Worm (Caenorhabditis elegans) whole organism, L1 larva: Measurements from ENCODE around the gene ZK666.2.

Experiments
- C04F5.9 ChIP-seq: sonication (generic microtip); optimal IDR thresholded peaks from 2 replicates; lab custom pipeline; 2016; ENCODE audit warnings: missing genetic modification characterization, missing compliant biosample characterization
- C34B4.2 ChIP-seq: sonication (generic microtip); optimal IDR thresholded peaks from 2 replicates; lab custom pipeline; 2017; ENCODE audit warnings: mild to moderate bottlenecking, missing genetic modification characterization, missing compliant biosample characterization
- F16B12.6 ChIP-seq: fragments of 150-350 bp; optimal IDR thresholded peaks from 2 replicates; lab custom pipeline; 2014; ENCODE audit warnings: missing biosample characterization, missing genetic modification characterization
- aha-1 ChIP-seq: fragments of 150-350 bp; optimal IDR thresholded peaks from 2 replicates; lab custom pipeline; 2014; ENCODE audit warnings: missing biosample characterization, missing genetic modification characterization
- aly-2 ChIP-seq: fragments of 150-350 bp; optimal IDR thresholded peaks from 2 replicates; lab custom pipeline; 2014; ENCODE audit warnings: missing biosample characterization, missing genetic modification characterization
- blmp-1 ChIP-seq: fragments of 150-350 bp; optimal IDR thresholded peaks from 2 replicates; lab custom pipeline; 2014; ENCODE audit warnings: missing biosample characterization, missing genetic modification characterization
- ceh-63 ChIP-seq: fragments of 200-800 bp; sonication (Bioruptor generic); optimal IDR thresholded peaks from 2 replicates; lab custom pipeline; 2018; ENCODE audit warnings: mild to moderate bottlenecking, missing genetic modification characterization, missing compliant biosample characterization
- ceh-8 ChIP-seq: fragments of 200-800 bp; sonication (Bioruptor generic); optimal IDR thresholded peaks from 2 replicates; lab custom pipeline; 2018; ENCODE audit warnings: mild to moderate bottlenecking, missing genetic modification characterization, moderate library complexity, missing compliant biosample characterization
- ceh-82 ChIP-seq, 3 experiments: fragments of 150-350 bp in 1 of 3; sonication (generic microtip) in 2 of 3; optimal IDR thresholded peaks; 2 replicates each; lab custom pipeline; 2014 to 2017; ENCODE audit warnings: missing biosample characterization in 3 of 3, missing genetic modification characterization in 3 of 3
- ceh-88 ChIP-seq: fragments of 200-800 bp; sonication (Bioruptor generic); IDR thresholded peaks from 2 replicates; pipeline ENCODE4 v1.3.6; 2022; ENCODE audit warnings: missing genetic modification characterization, missing compliant biosample characterization
- ceh-90 ChIP-seq: sonication (generic microtip); optimal IDR thresholded peaks from 2 replicates; lab custom pipeline; 2016; ENCODE audit warnings: missing genetic modification characterization, missing compliant biosample characterization
- ces-1 ChIP-seq: fragments of 150-350 bp; optimal IDR thresholded peaks from 2 replicates; lab custom pipeline; 2014; ENCODE audit warnings: missing biosample characterization, missing genetic modification reagents, missing genetic modification characterization
- efl-1 ChIP-seq, 4 experiments: fragments of 150-350 bp; optimal IDR thresholded peaks in 3 of 4; peaks in 1 of 4; 1 replicate in 1 of 4; 2 replicates in 3 of 4; lab custom pipeline; 2014; ENCODE audit warnings: missing biosample characterization in 2 of 4, missing genetic modification characterization in 2 of 4, missing genetic modification reagents in 2 of 4
- egl-27 ChIP-seq, 2 experiments: fragments of 150-350 bp in 1 of 2; sonication (generic microtip); optimal IDR thresholded peaks; 3 replicates each; lab custom pipeline; 2017 to 2018; ENCODE audit warnings: missing biosample characterization in 2 of 2, missing genetic modification characterization in 2 of 2, missing genetic modification reagents in 2 of 2
- elt-2 ChIP-seq: sonication (generic microtip); optimal IDR thresholded peaks from 2 replicates; lab custom pipeline; 2016; ENCODE audit warnings: missing genetic modification characterization, mild to moderate bottlenecking, inconsistent platforms, missing compliant biosample characterization, missing genetic modification reagents
- ets-5 ChIP-seq: fragments of 200-800 bp; sonication (Bioruptor generic); IDR thresholded peaks from 2 replicates; pipeline ENCODE4 v1.3.6; 2022; ENCODE audit warnings: missing genetic modification characterization, missing compliant biosample characterization
- fkh-4 ChIP-seq: sonication (generic microtip); optimal IDR thresholded peaks from 2 replicates; lab custom pipeline; 2016; ENCODE audit warnings: missing compliant biosample characterization, missing genetic modification characterization, borderline replicate concordance
- hpl-2 ChIP-seq: fragments of 150-350 bp; optimal IDR thresholded peaks from 2 replicates; lab custom pipeline; 2014; ENCODE audit warnings: missing biosample characterization, missing genetic modification reagents, missing genetic modification characterization
- irx-1 ChIP-seq: sonication (generic microtip); optimal IDR thresholded peaks from 2 replicates; lab custom pipeline; 2016; ENCODE audit warnings: missing genetic modification characterization, missing compliant biosample characterization
- jun-1 ChIP-seq: fragments of 150-350 bp; optimal IDR thresholded peaks from 2 replicates; lab custom pipeline; 2014; ENCODE audit warnings: missing biosample characterization, missing genetic modification reagents, missing genetic modification characterization
- lin-13 ChIP-seq: fragments of 150-350 bp; optimal IDR thresholded peaks from 2 replicates; lab custom pipeline; 2014; ENCODE audit warnings: missing biosample characterization, missing genetic modification reagents, missing genetic modification characterization
- lin-14 ChIP-seq: fragments of 200-800 bp; sonication (Bioruptor generic); optimal IDR thresholded peaks from 2 replicates; lab custom pipeline; 2018; ENCODE audit warnings: mild to moderate bottlenecking, missing genetic modification characterization, moderate library complexity, missing compliant biosample characterization
- lin-15B ChIP-seq: fragments of 150-350 bp; sonication (generic microtip); optimal IDR thresholded peaks from 3 replicates; lab custom pipeline; 2014; ENCODE audit warnings: missing biosample characterization, missing genetic modification characterization
- lin-35 ChIP-seq, 2 experiments: fragments of 150-350 bp; optimal IDR thresholded peaks; 2 replicates each; lab custom pipeline; 2014; ENCODE audit warnings: missing biosample characterization in 2 of 2, missing genetic modification characterization in 2 of 2, missing genetic modification reagents in 2 of 2
- lin-39 ChIP-seq: fragments of 150-350 bp; optimal IDR thresholded peaks from 2 replicates; lab custom pipeline; 2014; ENCODE audit warnings: missing biosample characterization, missing genetic modification reagents, missing genetic modification characterization
- mep-1 ChIP-seq: fragments of 150-350 bp; optimal IDR thresholded peaks from 2 replicates; lab custom pipeline; 2014; ENCODE audit warnings: missing biosample characterization, missing genetic modification characterization
- nhr-11 ChIP-seq: fragments of 150-350 bp; optimal IDR thresholded peaks from 2 replicates; lab custom pipeline; 2014; ENCODE audit warnings: missing biosample characterization, missing genetic modification characterization
- nhr-19 ChIP-seq: fragments of 200-800 bp; sonication (Bioruptor generic); conservative IDR thresholded peaks from 2 replicates; pipeline ENCODE4 v1.3.6; 2022; ENCODE audit warnings: missing genetic modification characterization, missing compliant biosample characterization
- nhr-20 ChIP-seq: sonication (generic microtip); optimal IDR thresholded peaks from 2 replicates; lab custom pipeline; 2016; ENCODE audit warnings: mild to moderate bottlenecking, missing genetic modification characterization, missing compliant biosample characterization
- nhr-237 ChIP-seq: fragments of 150-350 bp; optimal IDR thresholded peaks from 2 replicates; lab custom pipeline; 2014; ENCODE audit warnings: missing biosample characterization, missing genetic modification characterization
- nhr-28 ChIP-seq: fragments of 150-350 bp; optimal IDR thresholded peaks from 2 replicates; lab custom pipeline; 2014; ENCODE audit warnings: missing biosample characterization, missing genetic modification characterization
- nhr-71 ChIP-seq: sonication (generic microtip); optimal IDR thresholded peaks from 2 replicates; lab custom pipeline; 2016; ENCODE audit warnings: mild to moderate bottlenecking, missing genetic modification characterization, moderate library complexity, missing compliant biosample characterization
- nhr-77 ChIP-seq: fragments of 150-350 bp; optimal IDR thresholded peaks from 2 replicates; lab custom pipeline; 2014; ENCODE audit warnings: missing biosample characterization, missing genetic modification characterization
- nhr-84 ChIP-seq: sonication (generic microtip); optimal IDR thresholded peaks from 2 replicates; lab custom pipeline; 2017; ENCODE audit warnings: missing biosample characterization, missing genetic modification characterization
- nhr-85 ChIP-seq: sonication (generic microtip); peaks from one replicate; lab custom pipeline; 2016; ENCODE audit warnings: missing genetic modification characterization, inconsistent platforms, missing compliant biosample characterization
- nhr-90 ChIP-seq: sonication (generic microtip); optimal IDR thresholded peaks from 2 replicates; lab custom pipeline; 2016; ENCODE audit warnings: mild to moderate bottlenecking, missing genetic modification characterization, missing compliant biosample characterization; ENCODE audit not compliant: poor library complexity
- pag-3 ChIP-seq: sonication (generic microtip); optimal IDR thresholded peaks from 2 replicates; lab custom pipeline; 2017; ENCODE audit warnings: missing genetic modification characterization, mild to moderate bottlenecking, missing compliant biosample characterization, antibody characterized with exemption, borderline replicate concordance; ENCODE audit not compliant: insufficient read depth
- snu-23 ChIP-seq: sonication (generic microtip); optimal IDR thresholded peaks from 2 replicates; lab custom pipeline; 2016; ENCODE audit warnings: missing genetic modification characterization, missing compliant biosample characterization
- sup-37 ChIP-seq: fragments of 200-800 bp; sonication (Bioruptor generic); optimal IDR thresholded peaks from 2 replicates; lab custom pipeline; 2018; ENCODE audit warnings: mild to moderate bottlenecking, missing genetic modification characterization, missing compliant biosample characterization
- tbx-2 ChIP-seq: sonication (generic microtip); optimal IDR thresholded peaks from 2 replicates; lab custom pipeline; 2016; ENCODE audit warnings: missing genetic modification characterization, missing compliant biosample characterization
- tlp-1 ChIP-seq: fragments of 150-350 bp; optimal IDR thresholded peaks from 2 replicates; lab custom pipeline; 2014; ENCODE audit warnings: missing biosample characterization, missing genetic modification characterization
- zip-4 ChIP-seq: fragments of 200-800 bp; sonication (Bioruptor generic); optimal IDR thresholded peaks from 2 replicates; lab custom pipeline; 2018; ENCODE audit warnings: mild to moderate bottlenecking, missing genetic modification characterization, moderate library complexity, missing compliant biosample characterization

Gene ZK666.2

DNA sequence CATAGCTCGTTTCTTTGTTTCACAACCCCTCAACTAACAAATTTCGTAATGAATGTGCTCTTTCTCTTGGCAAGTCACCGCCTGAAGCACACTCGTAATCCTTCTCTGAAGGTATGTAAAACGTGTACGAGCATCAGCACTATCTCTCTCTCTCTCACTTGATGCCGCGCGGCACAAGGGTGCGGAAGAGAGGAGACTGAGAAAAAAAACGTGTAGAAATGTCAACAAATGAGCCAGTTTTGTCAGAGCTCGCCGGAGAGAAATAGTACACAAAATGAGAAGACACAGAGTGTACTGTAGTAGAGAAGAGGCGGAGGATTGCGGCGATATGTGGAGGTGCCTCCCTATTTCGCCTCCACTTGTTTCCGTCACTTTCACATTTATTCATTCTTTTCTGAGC lies 38.6 kb upstream of the ZK666.2 start, which contains the start of gene F59B10.3:
Gene F59B10.3, plus strand, starts transcription at position 301 of the 400 bp plus-strand sequence.
- TF ChIP-seq nhr-77 (tag; lab: Kevin White, UChicago), result no peak
- TF ChIP-seq ceh-63 (GFP tag; lab: Kevin White, UChicago), result no peak
- TF ChIP-seq F16B12.6 (tag; lab: Kevin White, UChicago), result no peak
- TF ChIP-seq nhr-28 (tag; lab: Kevin White, UChicago), result no peak
- no peak for TF ChIP-seq lin-35 (GFP tag; optimal IDR thresholded peaks at IDR 0.05; lab: Kevin White, UChicago)
- no peak for TF ChIP-seq lin-15B (tag; lab: Kevin White, UChicago)
- TF ChIP-seq lin-13, result no peak
- no peak for TF ChIP-seq nhr-84 (tag; lab: Kevin White, UChicago)
- no peak for TF ChIP-seq hpl-2 (GFP tag; lab: Kevin White, UChicago)
- no peak for TF ChIP-seq elt-2 (tag; lab: Kevin White, UChicago)
- TF ChIP-seq, all 84 proteins: peak for 0

DNA sequence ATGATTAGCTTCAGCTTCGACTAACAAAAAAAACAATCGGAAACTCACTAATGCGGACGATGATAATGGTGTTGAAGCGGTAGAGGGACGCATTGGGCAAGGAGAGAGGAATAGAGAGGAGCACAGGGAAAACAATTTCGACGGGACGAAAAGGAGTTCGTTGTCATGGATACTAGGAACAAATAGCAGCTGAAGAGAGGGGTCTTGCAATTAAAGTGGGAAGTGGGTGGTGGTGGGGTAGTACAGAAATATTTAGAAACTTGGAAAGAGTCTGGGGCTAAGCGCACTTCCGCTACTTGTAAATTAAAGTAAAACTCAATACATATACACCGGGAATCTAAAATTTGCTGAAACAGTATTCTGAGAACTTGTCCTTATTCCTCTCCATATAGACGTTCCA lies 38.1 kb upstream of the ZK666.2 start, which contains the start of gene F59B10.2:
Gene F59B10.2, minus strand, starts transcription at position 101 of the 400 bp plus-strand sequence.
- no peak for TF ChIP-seq efl-1 (optimal IDR thresholded peaks at IDR 0.05; lab: Kevin White, UChicago)
- peak in 1 of 2 experiments; percentile 52 for TF ChIP-seq efl-1 (GFP tag; optimal IDR thresholded peaks at IDR 0.05 in 1 of 2; lab: Kevin White, UChicago)
- TF ChIP-seq nhr-19 (GFP tag; lab: Robert Waterston, UW), result no peak

DNA sequence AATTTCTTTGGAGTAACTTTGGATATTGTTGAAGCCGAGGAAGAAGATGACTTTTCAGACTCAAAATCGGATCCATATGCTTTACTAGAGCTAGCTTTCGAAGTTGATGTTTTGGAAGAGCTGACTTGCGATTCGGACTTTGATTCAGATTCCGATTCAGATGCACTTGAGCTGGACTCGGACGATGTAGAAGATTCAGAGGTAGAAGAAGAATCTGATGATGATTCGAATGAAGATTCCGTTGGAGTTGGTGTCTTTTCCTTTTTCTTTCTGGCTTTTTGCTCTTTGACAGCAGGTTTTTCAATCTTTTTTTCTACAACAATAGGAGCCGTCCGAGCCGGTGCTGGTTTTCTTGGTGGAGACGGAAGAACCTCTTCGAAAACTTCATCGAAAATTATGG lies 36.2 kb upstream of the ZK666.2 start:
- TF ChIP-seq lin-39 (no peak), aly-2 (tag; lab: Kevin White, UChicago) (no peak), ces-1 (GFP tag; lab: Kevin White, UChicago) (no peak), nhr-84 (tag; lab: Kevin White, UChicago) (no peak), ceh-82 (tag; optimal IDR thresholded peaks at IDR 0.05; lab: Kevin White, UChicago) (no peak), C34B4.2 (no peak), ceh-8 (GFP tag; lab: Kevin White, UChicago) (no peak), lin-35 (GFP tag; optimal IDR thresholded peaks at IDR 0.05; lab: Kevin White, UChicago) (no peak), sup-37 (GFP tag; lab: Kevin White, UChicago) (no peak), C04F5.9 (tag; lab: Kevin White, UChicago) (no peak), nhr-71 (tag; lab: Kevin White, UChicago) (no peak), ceh-90 (tag; lab: Kevin White, UChicago) (no peak), efl-1 (optimal IDR thresholded peaks at IDR 0.05; lab: Kevin White, UChicago) (no peak), efl-1 (GFP tag; optimal IDR thresholded peaks at IDR 0.05 in 1 of 2; lab: Kevin White, UChicago) (no peak), ceh-63 (GFP tag; lab: Kevin White, UChicago) (no peak), nhr-90 (tag; lab: Kevin White, UChicago) (no peak), hpl-2 (GFP tag; lab: Kevin White, UChicago) (no peak), fkh-4 (tag; lab: Kevin White, UChicago) (no peak)
- TF ChIP-seq, all 84 proteins: peak for 0

DNA sequence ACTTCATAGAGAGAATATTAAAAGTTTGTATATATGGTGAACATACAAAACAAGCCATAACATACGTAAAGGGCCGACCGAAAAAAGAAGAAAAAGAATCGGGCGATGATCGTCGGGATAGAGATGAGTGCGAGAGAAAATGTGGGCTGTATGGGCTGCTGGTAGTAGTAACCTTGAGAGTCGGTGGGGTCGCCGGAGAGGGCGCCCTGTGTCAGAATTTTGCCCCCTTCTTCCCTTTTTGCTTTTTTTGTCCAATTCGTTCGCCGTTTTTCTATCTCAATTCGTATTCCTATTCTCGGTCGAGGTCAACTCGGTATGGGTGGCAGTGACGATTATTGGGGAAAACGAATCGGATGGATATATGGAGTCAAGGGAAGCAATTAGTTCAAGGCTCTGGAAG lies 34.3 kb upstream of the ZK666.2 start:
- TF ChIP-seq jun-1, result no peak
- TF ChIP-seq ets-5 (GFP tag; lab: Robert Waterston, UW), result no peak
- TF ChIP-seq lin-14 (GFP tag; lab: Kevin White, UChicago), result peak; percentile 63
- peak; percentile 36 for TF ChIP-seq nhr-85 (tag; lab: Kevin White, UChicago)
- no peak for TF ChIP-seq nhr-11 (tag; lab: Kevin White, UChicago)
- peak; percentile 41 for TF ChIP-seq blmp-1 (tag; lab: Kevin White, UChicago)
- no peak for TF ChIP-seq F16B12.6 (tag; lab: Kevin White, UChicago)
- TF ChIP-seq snu-23 (GFP tag; lab: Kevin White, UChicago), result peak; percentile 34

DNA sequence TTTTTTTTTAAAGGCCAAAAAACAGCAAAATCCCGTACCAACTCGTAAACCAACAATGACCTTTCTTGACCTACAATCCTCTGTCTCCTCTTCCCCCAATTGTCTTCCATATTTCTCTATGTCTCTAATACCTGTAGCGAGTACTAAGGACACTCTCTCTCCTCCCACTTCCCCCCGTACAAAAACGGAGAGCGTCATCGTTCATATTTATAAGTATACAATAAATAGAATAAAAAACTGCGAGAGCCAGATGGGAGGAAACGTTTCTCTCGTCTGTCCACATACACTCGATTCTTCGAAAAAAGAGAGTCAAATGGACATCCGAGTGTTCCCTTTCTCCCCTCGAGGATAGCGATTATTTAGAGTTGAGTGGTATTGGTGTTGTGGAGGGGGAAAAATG lies 33.0 kb upstream of the ZK666.2 start:
- TF ChIP-seq egl-27 (tag; optimal IDR thresholded peaks at IDR 0.05; lab: Kevin White, UChicago) (no peak), mep-1 (peak; percentile 40), ceh-88 (GFP tag; lab: Robert Waterston, UW) (no peak), aha-1 (no peak), nhr-71 (tag; lab: Kevin White, UChicago) (peak; percentile 23), ceh-63 (GFP tag; lab: Kevin White, UChicago) (no peak), nhr-20 (peak; percentile 13), ceh-8 (GFP tag; lab: Kevin White, UChicago) (no peak), tbx-2 (tag; lab: Kevin White, UChicago) (no peak), fkh-4 (tag; lab: Kevin White, UChicago) (no peak), C34B4.2 (no peak), pag-3 (no peak), irx-1 (no peak), zip-4 (GFP tag; lab: Kevin White, UChicago) (no peak), jun-1 (no peak), nhr-28 (tag; lab: Kevin White, UChicago) (no peak), nhr-237 (tag; lab: Kevin White, UChicago) (no peak), tlp-1 (tag; lab: Kevin White, UChicago) (no peak), nhr-85 (tag; lab: Kevin White, UChicago) (peak; percentile 30), lin-15B (tag; lab: Kevin White, UChicago) (no peak)
